Worm (Caenorhabditis elegans) whole organism, early embryonic: Measurements from ENCODE around the gene clec-6.

Source experiments
- ama-1 ChIP-seq: fragments of 150-350 bp; optimal IDR thresholded peaks from 2 replicates; lab custom pipeline; 2014
- flt-1 ChIP-seq: fragments of 200-800 bp; sonication (Bioruptor generic); IDR thresholded peaks from 2 replicates; pipeline ENCODE4 v1.3.6; 2022; ENCODE audit warnings: missing genetic modification characterization, missing compliant biosample characterization
- hmg-4 ChIP-seq: fragments of 200-800 bp; sonication (Bioruptor generic); optimal IDR thresholded peaks from 2 replicates; lab custom pipeline; 2018; ENCODE audit warnings: mild to moderate bottlenecking, missing genetic modification characterization, missing compliant biosample characterization

DNA sequence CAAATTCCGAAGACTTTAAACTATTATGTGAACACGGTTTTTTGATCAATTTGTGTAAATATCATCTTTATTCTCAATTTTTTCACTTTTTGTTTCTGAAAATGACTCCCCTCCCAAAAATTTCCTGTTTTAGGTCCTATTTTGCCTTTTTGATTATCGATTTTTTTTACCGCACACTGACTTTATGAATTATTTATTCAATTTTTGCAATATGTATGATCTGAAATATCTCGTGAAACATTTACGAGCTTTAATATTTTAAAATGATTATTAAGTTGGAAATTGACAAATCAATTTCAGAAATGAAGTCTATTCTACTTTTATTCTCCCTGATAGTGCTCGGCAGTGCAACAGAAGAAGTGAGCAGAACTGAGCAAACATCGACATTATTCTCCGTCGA, 7.8 kb downstream of the clec-6 start, which contains the start of gene C35D10.1:
- TF ChIP-seq hmg-4 (GFP tag; lab: Kevin White, UChicago) (no peak), ama-1 (lab: Kevin White, UChicago) (no peak), flt-1 (GFP tag; lab: Robert Waterston, UW) (no peak)
